Worm (Caenorhabditis elegans) whole organism, L4 larva: ENCODE data around the gene dct-6.

Source experiments
- Y48G9A.11 ChIP-seq: fragments of 200-800 bp; sonication (Bioruptor generic); IDR thresholded peaks from 2 replicates; pipeline ENCODE4 v1.3.6; 2022; ENCODE audit warnings: missing genetic modification reagents, missing genetic modification characterization, missing compliant biosample characterization
- aha-1 ChIP-seq: fragments of 150-350 bp; peaks from one replicate; lab custom pipeline; 2014; ENCODE audit warnings: missing biosample characterization, missing genetic modification characterization
- dpl-1 ChIP-seq: fragments of 150-350 bp; optimal IDR thresholded peaks from 2 replicates; lab custom pipeline; 2014; ENCODE audit warnings: missing biosample characterization, missing genetic modification reagents, missing genetic modification characterization
- lin-38 ChIP-seq: fragments of 200-800 bp; sonication (Bioruptor generic); IDR thresholded peaks from 2 replicates; pipeline ENCODE4 v1.3.6; 2022; ENCODE audit warnings: missing genetic modification reagents, missing genetic modification characterization, missing compliant biosample characterization
- mes-2 ChIP-seq: sonication (generic microtip); optimal IDR thresholded peaks from 2 replicates; lab custom pipeline; 2016; ENCODE audit warnings: missing genotype, mild to moderate bottlenecking, missing genetic modification characterization, missing compliant biosample characterization; ENCODE audit not compliant: poor library complexity, severe bottlenecking
- nhr-6 ChIP-seq: fragments of 150-350 bp; optimal IDR thresholded peaks from 2 replicates; lab custom pipeline; 2014; ENCODE audit warnings: missing biosample characterization, missing genetic modification characterization
- rbr-2 ChIP-seq: sonication (generic microtip); optimal IDR thresholded peaks from 2 replicates; lab custom pipeline; 2016; ENCODE audit warnings: missing genotype, missing genetic modification characterization, missing compliant biosample characterization
- unc-130 ChIP-seq: sonication (generic microtip); optimal IDR thresholded peaks from 2 replicates; lab custom pipeline; 2016; ENCODE audit warnings: missing genetic modification reagents, missing genetic modification characterization, missing compliant biosample characterization

dct-6 gene

ce11 chrIII:6019512-6020209 is 53.4 kb downstream of the dct-6 start, which contains the start of the genes npp-10 and cyk-3:
Gene npp-10 (minus strand): TSS chrIII:6019562.
Gene cyk-3 (plus strand): TSS chrIII:6020159.
- TF ChIP-seq rbr-2 (no peak), Y48G9A.11 (GFP tag; lab: Robert Waterston, UW) (no peak), unc-130 (GFP tag; lab: Kevin White, UChicago) (peak; percentile 32), mes-2 (tag; lab: Kevin White, UChicago) (peak; percentile 67), lin-38 (peak; percentile 94), dpl-1 (GFP tag; lab: Kevin White, UChicago) (peak; percentile 51), nhr-6 (peak; percentile 21), aha-1 (tag; lab: Kevin White, UChicago) (peak; percentile 95)
